Worm (Caenorhabditis elegans): ENCODE measurements around the gene srh-167.
A peak's percentile ranks its signal among the peaks of the same experiment; 100 is the strongest.
"Not testable (repeated sequence)": the region's sequence is repeated elsewhere in the genome, so short reads cannot be mapped to it uniquely, and the experiment has no call there.

Gene srh-167

ce11 chrV:16361350-16361749 lies 27.8 kb downstream of the srh-167 start:
- TF ChIP-seq W03F9.2 (tag; optimal IDR thresholded peaks at IDR 0.05) (no peak), him-1 (tag; optimal IDR thresholded peaks at IDR 0.05) (no peak), dao-5 (tag; optimal IDR thresholded peaks at IDR 0.05) (no peak)

ce11 chrV:16367575-16367974 lies 34.1 kb downstream of the srh-167 start, which contains the start of gene W08G11.3:
TSS of gene W08G11.3 (plus strand) at chrV:16367681.
- TF ChIP-seq dao-5 (tag; optimal IDR thresholded peaks at IDR 0.05) (no peak), him-1 (tag; optimal IDR thresholded peaks at IDR 0.05) (no peak), W03F9.2 (tag; optimal IDR thresholded peaks at IDR 0.05) (no peak)

DNA sequence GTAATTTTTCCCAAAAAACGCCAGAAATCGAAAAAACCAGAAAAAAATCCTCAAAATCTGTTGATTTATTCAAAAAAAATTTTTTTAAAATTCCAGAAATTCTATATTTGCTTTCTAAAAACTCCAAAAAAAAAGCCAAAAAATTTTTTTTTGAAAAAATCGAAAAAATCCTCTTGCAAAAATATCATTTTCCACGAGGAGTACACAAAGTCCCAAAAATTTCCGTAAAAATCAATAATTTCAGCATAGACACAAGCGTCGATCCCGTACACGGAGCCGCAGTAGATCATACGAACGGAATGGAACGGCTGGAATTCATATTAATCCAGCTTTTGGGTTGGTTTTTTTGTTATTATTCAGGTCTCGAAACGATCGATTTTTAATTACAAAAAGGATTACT lies 34.6 kb downstream of the srh-167 start:
- no peak for TF ChIP-seq W03F9.2 (tag; optimal IDR thresholded peaks at IDR 0.05)
- no peak for TF ChIP-seq him-1 (tag; optimal IDR thresholded peaks at IDR 0.05)
- TF ChIP-seq dao-5 (tag; optimal IDR thresholded peaks at IDR 0.05), result no peak

- TF ChIP-seq dao-5 (tag; optimal IDR thresholded peaks at IDR 0.05) (peak; percentile 71), W03F9.2 (tag; optimal IDR thresholded peaks at IDR 0.05) (peak; percentile 9), him-1 (tag; optimal IDR thresholded peaks at IDR 0.05) (peak; percentile 52)
Measured at ce11 chrV:16370039-16370438, 36.5 kb downstream of the srh-167 start.

DNA sequence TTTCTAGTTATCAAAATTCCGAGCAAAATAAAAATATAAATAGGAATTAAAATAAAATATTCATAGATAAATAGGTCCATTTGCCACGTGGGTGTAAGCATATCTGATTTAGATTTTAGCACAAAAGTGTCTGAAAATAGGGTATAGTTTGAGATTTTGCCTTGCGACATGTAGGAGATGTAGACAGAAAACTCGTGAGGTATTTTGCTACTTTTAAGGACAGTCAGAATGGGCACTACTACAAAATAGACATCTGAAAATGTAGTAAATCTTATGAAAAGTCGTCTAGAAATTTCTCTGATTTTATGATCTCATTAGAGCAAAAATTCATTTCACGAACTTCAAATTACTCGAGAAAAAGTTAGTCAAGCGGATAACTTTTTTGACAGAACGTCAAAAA lies 41.2 kb downstream of the srh-167 start, which contains the start of gene srv-34:
TSS of gene srv-34 (minus strand) at position 101 of the 400 bp plus-strand sequence.
- TF ChIP-seq him-1 (tag; optimal IDR thresholded peaks at IDR 0.05) (no peak), dao-5 (tag; optimal IDR thresholded peaks at IDR 0.05) (no peak), W03F9.2 (tag; optimal IDR thresholded peaks at IDR 0.05) (no peak)

- TF ChIP-seq dao-5 (tag; optimal IDR thresholded peaks at IDR 0.05), result no peak
- no peak for TF ChIP-seq him-1 (tag; optimal IDR thresholded peaks at IDR 0.05)
- no peak for TF ChIP-seq W03F9.2 (tag; optimal IDR thresholded peaks at IDR 0.05)
Measured at ce11 chrV:16376430-16376948, 43.0 kb downstream of the srh-167 start.

DNA sequence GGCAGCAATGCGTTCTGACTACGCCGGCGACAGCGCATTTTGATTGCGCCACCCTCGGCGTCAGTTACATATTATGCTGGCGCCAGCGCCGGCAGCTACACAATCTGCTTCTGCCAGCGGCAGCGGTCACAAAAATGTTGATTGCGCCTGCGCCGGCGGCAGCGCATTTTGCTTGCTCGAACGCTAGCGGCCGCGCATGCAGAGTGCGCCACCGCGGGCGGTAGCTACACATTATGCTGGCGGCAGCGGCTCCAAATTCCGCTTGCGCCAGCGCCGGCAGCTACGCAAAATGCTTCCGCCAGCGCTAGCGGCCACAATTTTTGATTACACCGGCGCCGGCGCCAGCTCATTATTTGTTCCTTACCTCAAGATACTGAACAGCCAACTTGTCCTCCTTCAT lies 43.7 kb downstream of the srh-167 start:
- TF ChIP-seq him-1 (tag; optimal IDR thresholded peaks at IDR 0.05) (no peak), W03F9.2 (tag; optimal IDR thresholded peaks at IDR 0.05) (no peak), dao-5 (tag; optimal IDR thresholded peaks at IDR 0.05) (no peak)

ce11 chrV:16377849-16378248 lies 44.3 kb downstream of the srh-167 start, which contains the start of gene F13A7.1:
TSS of gene F13A7.1 (minus strand) at chrV:16377949.
- TF ChIP-seq him-1 (tag; optimal IDR thresholded peaks at IDR 0.05) (no peak), W03F9.2 (tag; optimal IDR thresholded peaks at IDR 0.05) (no peak), dao-5 (tag; optimal IDR thresholded peaks at IDR 0.05) (no peak)

DNA sequence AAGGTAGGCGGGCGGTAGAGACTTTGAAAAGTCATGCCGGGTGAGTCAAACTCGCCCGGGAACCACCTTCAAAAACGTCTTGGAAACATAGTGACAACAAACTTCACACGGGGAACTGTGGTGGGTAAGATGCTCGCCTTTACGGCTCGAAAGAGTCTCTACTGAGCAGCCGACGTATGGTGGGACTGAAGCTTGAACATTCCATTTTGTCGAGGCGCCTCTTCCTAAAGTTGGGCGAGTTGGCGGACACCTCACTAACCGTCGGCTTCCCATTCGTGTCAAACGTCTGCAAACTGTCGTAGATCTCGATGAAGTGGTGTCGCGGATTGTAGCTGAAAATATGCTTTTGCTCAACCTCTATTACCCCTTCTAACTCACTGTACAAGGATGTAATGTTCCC lies 49.4 kb downstream of the srh-167 start:
- TF ChIP-seq W03F9.2 (tag; optimal IDR thresholded peaks at IDR 0.05) (no peak), dao-5 (tag; optimal IDR thresholded peaks at IDR 0.05) (no peak), him-1 (tag; optimal IDR thresholded peaks at IDR 0.05) (no peak)

DNA sequence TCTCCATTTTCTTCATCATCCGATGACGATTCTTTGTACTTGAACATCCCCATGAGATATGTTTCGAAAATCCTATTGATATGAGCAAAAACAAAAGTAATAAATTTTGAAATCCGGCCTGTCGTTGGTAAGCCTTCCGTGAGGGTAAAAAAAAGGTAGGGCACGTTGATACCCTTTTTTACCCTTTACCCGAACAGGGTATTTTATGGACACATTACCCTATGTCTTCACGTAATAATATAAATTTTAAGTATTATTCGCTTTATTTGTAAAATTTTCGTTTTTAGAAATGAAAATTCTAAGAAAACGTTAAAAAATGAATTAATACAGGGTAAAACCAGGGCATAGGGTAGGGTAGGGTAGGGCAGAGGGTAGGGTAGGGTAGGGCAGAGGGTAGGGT lies 50.2 kb downstream of the srh-167 start, which contains the start of gene F13A7.7:
TSS of gene F13A7.7 (minus strand) at position 101 of the 400 bp plus-strand sequence.
- TF ChIP-seq him-1, dao-5, W03F9.2 (tag; optimal IDR thresholded peaks at IDR 0.05): not testable (repeated sequence)
